Fruit fly (Drosophila melanogaster) whole organism, embryonic: ENCODE measurements around the gene CSN1b.
A peak's percentile ranks its signal among the peaks of the same experiment; 100 is the strongest.

Experiments used
- B-H2 ChIP-seq: fragments of 200-800 bp; sonication (Bioruptor generic); optimal IDR thresholded peaks from 2 replicates; lab custom pipeline; 2018; ENCODE audit warnings: missing biosample characterization, mild to moderate bottlenecking, missing genetic modification characterization
- CG10147 ChIP-seq: fragments of 200-800 bp; sonication (Bioruptor generic); optimal IDR thresholded peaks from 2 replicates; lab custom pipeline; 2019; ENCODE audit warnings: missing biosample characterization, mild to moderate bottlenecking, missing genetic modification characterization, moderate library complexity
- CG10431 ChIP-seq: fragments of 200-800 bp; sonication (Bioruptor generic); optimal IDR thresholded peaks from 3 replicates; lab custom pipeline; 2018; ENCODE audit warnings: missing biosample characterization, mild to moderate bottlenecking, missing genetic modification characterization
- CG11093 ChIP-seq: fragments of 200-800 bp; sonication (Bioruptor generic); IDR thresholded peaks from 3 replicates; pipeline ENCODE4 v1.3.6; 2022; ENCODE audit warnings: missing biosample characterization, missing genetic modification characterization
- CG11723 ChIP-seq: fragments of 200-800 bp; sonication (Bioruptor generic); optimal IDR thresholded peaks from 2 replicates; lab custom pipeline; 2017; ENCODE audit warnings: missing biosample characterization, mild to moderate bottlenecking, missing genetic modification characterization
- CG12659 ChIP-seq: fragments of 200-800 bp; sonication (Bioruptor generic); optimal IDR thresholded peaks from 3 replicates; lab custom pipeline; 2017; ENCODE audit warnings: mild to moderate bottlenecking, missing biosample characterization, missing genetic modification reagents, missing genetic modification characterization
- CG16813 ChIP-seq: fragments of 200-800 bp; sonication (Bioruptor generic); IDR thresholded peaks from 3 replicates; pipeline ENCODE4 v1.3.6; 2022; ENCODE audit warnings: missing biosample characterization, missing genetic modification characterization; ENCODE audit not compliant: partially characterized antibody
- CG17612 ChIP-seq: fragments of 200-800 bp; sonication (Bioruptor generic); IDR thresholded peaks from 2 replicates; pipeline ENCODE4 v1.3.6; 2022; ENCODE audit warnings: missing biosample characterization, missing genetic modification characterization
- CG2712 ChIP-seq: fragments of 200-800 bp; optimal IDR thresholded peaks from 3 replicates; lab custom pipeline; 2019; ENCODE audit warnings: missing biosample characterization, mild to moderate bottlenecking, missing genetic modification characterization, moderate library complexity
- CG30431 ChIP-seq: fragments of 200-800 bp; sonication (Bioruptor generic); optimal IDR thresholded peaks from 2 replicates; lab custom pipeline; 2017; ENCODE audit warnings: missing biosample characterization, missing genetic modification characterization
- CG34422 ChIP-seq: fragments of 200-800 bp; sonication (Bioruptor generic); IDR thresholded peaks from 3 replicates; pipeline ENCODE4 v1.3.6; 2022; ENCODE audit warnings: missing biosample characterization, missing genetic modification characterization
- CG4404 ChIP-seq: fragments of 200-800 bp; sonication (Bioruptor generic); IDR thresholded peaks from 2 replicates; pipeline ENCODE4 v1.3.6; 2022; ENCODE audit warnings: missing biosample characterization, missing genetic modification characterization
- CTCF ChIP-seq: fragments of 200-800 bp; sonication (Bioruptor generic); optimal IDR thresholded peaks from 2 replicates; lab custom pipeline; 2017; ENCODE audit warnings: missing biosample characterization, mild to moderate bottlenecking, missing genetic modification characterization, moderate library complexity
- Dfd ChIP-seq, 2 experiments: fragments of >200 bp; optimal IDR thresholded peaks; 2 replicates each; lab custom pipeline; 2017; ENCODE audit warnings: missing biosample characterization in 2 of 2, missing genetic modification characterization in 2 of 2
- Dll ChIP-seq: fragments of 200-800 bp; sonication (Bioruptor generic); IDR thresholded peaks from 4 replicates; pipeline ENCODE4 v1.3.6; 2022; ENCODE audit warnings: missing biosample characterization, missing genetic modification characterization; ENCODE audit not compliant: partially characterized antibody
- Ets97D ChIP-seq: fragments of 200-800 bp; sonication (Bioruptor generic); optimal IDR thresholded peaks from 3 replicates; lab custom pipeline; 2016; ENCODE audit warnings: missing biosample characterization, missing genetic modification characterization
- NC2β ChIP-seq: fragments of 200-800 bp; sonication (Bioruptor generic); optimal IDR thresholded peaks from 2 replicates; lab custom pipeline; 2016; ENCODE audit warnings: missing biosample characterization, missing genetic modification characterization
- Rfx ChIP-seq: fragments of 200-800 bp; sonication (Bioruptor generic); IDR thresholded peaks from 2 replicates; pipeline ENCODE4 v1.3.6; 2022; ENCODE audit warnings: missing biosample characterization, missing genetic modification characterization
- Rx ChIP-seq: fragments of 200-800 bp; sonication (Bioruptor generic); IDR thresholded peaks from 2 replicates; pipeline ENCODE4 v1.3.6; 2022; ENCODE audit warnings: missing biosample characterization, missing genetic modification characterization
- Sin3A ChIP-seq: fragments of >200 bp; optimal IDR thresholded peaks from 2 replicates; lab custom pipeline; 2018
- Sox102F ChIP-seq: fragments of 200-800 bp; sonication (Bioruptor generic); optimal IDR thresholded peaks from 2 replicates; lab custom pipeline; 2018; ENCODE audit warnings: missing biosample characterization, mild to moderate bottlenecking, missing genetic modification characterization, moderate library complexity
- Xbp1 ChIP-seq: fragments of 200-800 bp; sonication (Bioruptor generic); optimal IDR thresholded peaks from 3 replicates; lab custom pipeline; 2016; ENCODE audit warnings: missing biosample characterization, mild to moderate bottlenecking, missing genetic modification characterization
- Xrp1 ChIP-seq: fragments of 200-800 bp; sonication (Bioruptor generic); IDR thresholded peaks from 2 replicates; pipeline ENCODE4 v1.3.6; 2022; ENCODE audit warnings: missing biosample characterization, missing genetic modification characterization
- ase ChIP-seq: fragments of 200-800 bp; sonication (Bioruptor generic); IDR thresholded peaks from 3 replicates; pipeline ENCODE4 v1.3.6; 2022; ENCODE audit warnings: missing biosample characterization, missing genetic modification characterization
- bowl ChIP-seq: fragments of 200-800 bp; sonication (Bioruptor generic); IDR thresholded peaks from 2 replicates; pipeline ENCODE4 v1.3.6; 2022; ENCODE audit warnings: missing biosample characterization, missing genetic modification characterization
- bsh ChIP-seq, 2 experiments: fragments of 200-800 bp; sonication (Bioruptor generic); optimal IDR thresholded peaks; 2 replicates each; lab custom pipeline; 2017 to 2018; ENCODE audit warnings: mild to moderate bottlenecking in 2 of 2, missing biosample characterization in 2 of 2, missing genetic modification characterization in 2 of 2, moderate library complexity in 1 of 2
- cato ChIP-seq: fragments of 200-800 bp; sonication (Bioruptor generic); optimal IDR thresholded peaks from 2 replicates; lab custom pipeline; 2016; ENCODE audit warnings: missing biosample characterization, missing genetic modification characterization, borderline replicate concordance
- chinmo ChIP-seq: fragments of 200-800 bp; sonication (Bioruptor generic); IDR thresholded peaks from 4 replicates; pipeline ENCODE4 v1.3.6; 2022; ENCODE audit warnings: missing biosample characterization, missing genetic modification characterization; ENCODE audit not compliant: partially characterized antibody
- cwo ChIP-seq: fragments of 200-800 bp; sonication (Bioruptor generic); optimal IDR thresholded peaks from 3 replicates; lab custom pipeline; 2017; ENCODE audit warnings: missing biosample characterization, missing genetic modification characterization, mild to moderate bottlenecking, moderate library complexity, missing genetic modification reagents
- ems ChIP-seq: fragments of 200-800 bp; sonication (Bioruptor generic); optimal IDR thresholded peaks from 3 replicates; lab custom pipeline; 2016; ENCODE audit warnings: missing biosample characterization, missing genetic modification characterization
- eve ChIP-seq, 2 experiments: fragments of >200 bp; optimal IDR thresholded peaks; 2 replicates each; lab custom pipeline; 2017; ENCODE audit warnings: missing biosample characterization in 2 of 2, missing genetic modification characterization in 2 of 2
- knrl ChIP-seq: fragments of 200-800 bp; sonication (Bioruptor generic); IDR thresholded peaks from 3 replicates; pipeline ENCODE4 v1.3.6; 2022; ENCODE audit warnings: missing biosample characterization, missing genetic modification characterization; ENCODE audit not compliant: partially characterized antibody
- lilli ChIP-seq: fragments of 200-800 bp; sonication (Bioruptor generic); optimal IDR thresholded peaks from 3 replicates; lab custom pipeline; 2016; ENCODE audit warnings: missing biosample characterization, missing genetic modification characterization
- mld ChIP-seq: fragments of 200-800 bp; sonication (Bioruptor generic); IDR thresholded peaks from 3 replicates; pipeline ENCODE4 v1.3.6; 2022; ENCODE audit warnings: missing biosample characterization, missing genetic modification characterization; ENCODE audit not compliant: partially characterized antibody
- p53 ChIP-seq: fragments of 200-800 bp; sonication (Bioruptor generic); optimal IDR thresholded peaks from 2 replicates; lab custom pipeline; 2016; ENCODE audit warnings: missing biosample characterization, missing genetic modification characterization
- pros ChIP-seq: fragments of 200-800 bp; sonication (Bioruptor generic); optimal IDR thresholded peaks from 3 replicates; lab custom pipeline; 2019; ENCODE audit warnings: missing biosample characterization, mild to moderate bottlenecking, missing genetic modification characterization, moderate library complexity
- run ChIP-seq: fragments of 200-800 bp; sonication (Bioruptor generic); optimal IDR thresholded peaks from 3 replicates; lab custom pipeline; 2018; ENCODE audit warnings: missing biosample characterization, mild to moderate bottlenecking, missing genetic modification characterization
- stwl ChIP-seq: fragments of 200-800 bp; sonication (Bioruptor generic); optimal IDR thresholded peaks from 3 replicates; lab custom pipeline; 2018; ENCODE audit warnings: missing biosample characterization, mild to moderate bottlenecking, missing genetic modification characterization, moderate library complexity
- tin ChIP-seq: fragments of 200-800 bp; sonication (Bioruptor generic); optimal IDR thresholded peaks from 3 replicates; lab custom pipeline; 2016; ENCODE audit warnings: missing biosample characterization, missing genetic modification characterization
- tna ChIP-seq: fragments of 200-800 bp; sonication (Bioruptor generic); IDR thresholded peaks from 2 replicates; pipeline ENCODE4 v1.3.6; 2022; ENCODE audit warnings: missing biosample characterization, missing genetic modification characterization; ENCODE audit not compliant: partially characterized antibody
- wor ChIP-seq: fragments of 200-800 bp; sonication (Bioruptor generic); IDR thresholded peaks from 2 replicates; pipeline ENCODE4 v1.3.6; 2022; ENCODE audit warnings: missing biosample characterization, missing genetic modification characterization
- zen2 ChIP-seq: fragments of 200-800 bp; sonication (Bioruptor generic); IDR thresholded peaks from 3 replicates; pipeline ENCODE4 v1.3.6; 2022; ENCODE audit warnings: missing biosample characterization, missing genetic modification characterization; ENCODE audit not compliant: partially characterized antibody
- zfh1 ChIP-seq: fragments of 200-800 bp; sonication (Bioruptor generic); IDR thresholded peaks from 3 replicates; pipeline ENCODE4 v1.3.6; 2022; ENCODE audit warnings: missing biosample characterization, missing genetic modification characterization

The CSN1b gene

DNA sequence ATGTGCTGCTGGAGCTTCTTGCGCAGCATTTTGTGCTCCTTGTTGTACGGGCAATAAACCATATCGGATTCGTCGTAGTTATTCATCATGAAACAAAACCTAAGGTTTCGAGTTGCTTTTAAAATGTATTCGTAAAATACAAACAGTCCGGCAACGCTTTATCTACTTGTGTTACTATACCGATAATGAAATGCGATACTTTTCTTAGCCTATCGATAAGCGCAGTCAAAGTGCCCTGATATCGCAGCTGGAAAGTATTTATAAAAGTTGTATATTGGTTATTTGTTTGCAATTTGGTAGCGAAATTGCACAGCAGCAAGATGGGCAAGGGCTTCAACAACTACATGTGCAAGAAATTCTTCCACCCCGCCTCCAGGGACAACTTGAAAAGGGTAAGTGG, 3.3 kb downstream of the CSN1b start, which contains the start of the genes arx and CG6843 (continued):
- TF ChIP-seq zfh1 (GFP tag; lab: Robert Waterston, UW) = no peak
- TF ChIP-seq Rx = no peak
- peak; percentile 72 for TF ChIP-seq CG12659 (GFP tag; lab: Kevin White, UChicago)
- TF ChIP-seq Xrp1 (GFP tag; lab: Robert Waterston, UW) = no peak
- no peak for TF ChIP-seq p53 (GFP tag; lab: Kevin White, UChicago)
- TF ChIP-seq Rfx = no peak
- no peak for TF ChIP-seq Dfd (GFP tag; optimal IDR thresholded peaks at IDR 0.05; lab: Kevin White, UChicago)
- TF ChIP-seq CG30431 (GFP tag; lab: Kevin White, UChicago) = no peak
- TF ChIP-seq mld (GFP tag; lab: Robert Waterston, UW) = peak; percentile 85; the same call in 2 of the 3 replicates
- no peak for TF ChIP-seq CG10431 (GFP tag; lab: Kevin White, UChicago)
- TF ChIP-seq stwl (tag; lab: Kevin White, UChicago) = peak; percentile 87
- TF ChIP-seq bowl (GFP tag; lab: Robert Waterston, UW) = no peak
- TF ChIP-seq eve (GFP tag; optimal IDR thresholded peaks at IDR 0.05; lab: Kevin White, UChicago) = no peak
- no peak for TF ChIP-seq CG10147 (GFP tag; lab: Kevin White, UChicago)
- TF ChIP-seq Sox102F (GFP tag; lab: Kevin White, UChicago) = no peak
- TF ChIP-seq CG34422 (GFP tag; lab: Robert Waterston, UW) = peak; percentile 36; the same call in 1 of the 3 replicates
- peak; percentile 55 for TF ChIP-seq Ets97D (GFP tag; lab: Kevin White, UChicago)
- peak; percentile 91 for TF ChIP-seq knrl
- peak; percentile 58 for TF ChIP-seq Sin3A (lab: Kevin White, UChicago)
- TF ChIP-seq tna (GFP tag; lab: Robert Waterston, UW) = peak; percentile 88
- TF ChIP-seq CG11723 (GFP tag; lab: Kevin White, UChicago) = no peak
- peak; percentile 6 for TF ChIP-seq CG2712 (tag; lab: Kevin White, UChicago)
- TF ChIP-seq zen2 (GFP tag; lab: Robert Waterston, UW) = peak; percentile 93
- TF ChIP-seq B-H2 (GFP tag; lab: Kevin White, UChicago) = peak; percentile 56
- peak; percentile 7 for TF ChIP-seq lilli (GFP tag; lab: Kevin White, UChicago)
- no peak for TF ChIP-seq ase (GFP tag; lab: Robert Waterston, UW)
- peak; percentile 96 for TF ChIP-seq chinmo (GFP tag; lab: Robert Waterston, UW)
- TF ChIP-seq CTCF (GFP tag; lab: Kevin White, UChicago) = peak; percentile 4
- TF ChIP-seq ems (GFP tag; lab: Kevin White, UChicago) = no peak
- no peak for TF ChIP-seq run (tag; lab: Kevin White, UChicago)
- no peak for TF ChIP-seq Xbp1 (GFP tag; lab: Kevin White, UChicago)
- no peak for TF ChIP-seq cato (GFP tag; lab: Kevin White, UChicago)
- TF ChIP-seq cwo = no peak
- no peak for TF ChIP-seq CG17612
- TF ChIP-seq CG16813 (GFP tag; lab: Robert Waterston, UW) = peak; percentile 91
- TF ChIP-seq pros (GFP tag; lab: Kevin White, UChicago) = no peak
- TF ChIP-seq bsh (GFP tag; optimal IDR thresholded peaks at IDR 0.05; lab: Kevin White, UChicago) = no peak
- no peak for TF ChIP-seq CG4404 (GFP tag; lab: Robert Waterston, UW)
- no peak for TF ChIP-seq wor (GFP tag; lab: Robert Waterston, UW)
- TF ChIP-seq Dll (GFP tag; lab: Robert Waterston, UW) = peak; percentile 92
- TF ChIP-seq NC2β = no peak
- no peak for TF ChIP-seq tin (GFP tag; lab: Kevin White, UChicago)
- no peak for TF ChIP-seq CG11093 (GFP tag; lab: Robert Waterston, UW)
